Fruit fly (Drosophila melanogaster): Measurements from ENCODE around the gene CG9331.

The CG9331 gene

dm6 chr2L:20857791-20858190, 35.2 kb downstream of the CG9331 start, which contains the start of gene CG14400:
CG14400 (minus strand) TSS chr2L:20857891.
- TF ChIP-seq dac (GFP tag; optimal IDR thresholded peaks at IDR 0.05): no peak
- no peak for TF ChIP-seq CG34406 (GFP tag; optimal IDR thresholded peaks at IDR 0.05)
- no peak for TF ChIP-seq CG11762 (GFP tag; optimal IDR thresholded peaks at IDR 0.05; ENCODE audit: insufficient read depth)
- no peak for TF ChIP-seq Gug (GFP tag; IDR thresholded peaks at IDR 0.05)
- no peak for TF ChIP-seq CG15336 (GFP tag; IDR thresholded peaks at IDR 0.05)
- no peak for TF ChIP-seq CG10631 (GFP tag; optimal IDR thresholded peaks at IDR 0.05)
- TF ChIP-seq CG7368 (GFP tag; optimal IDR thresholded peaks at IDR 0.05): no peak
- TF ChIP-seq net (GFP tag; optimal IDR thresholded peaks at IDR 0.05): no peak
- TF ChIP-seq esn (GFP tag; optimal IDR thresholded peaks at IDR 0.05): no peak
- no peak for TF ChIP-seq salr (GFP tag; optimal IDR thresholded peaks at IDR 0.05)
- no peak for TF ChIP-seq cyc (GFP tag; optimal IDR thresholded peaks at IDR 0.05)
- no peak for TF ChIP-seq Ets96B (tag; optimal IDR thresholded peaks at IDR 0.05)
- TF ChIP-seq Eip75B (GFP tag; optimal IDR thresholded peaks at IDR 0.05): no peak
- no peak for TF ChIP-seq CG6854 (GFP tag; optimal IDR thresholded peaks at IDR 0.05)
- no peak for TF ChIP-seq Eip93F (GFP tag; optimal IDR thresholded peaks at IDR 0.05)
- TF ChIP-seq ss (GFP tag; optimal IDR thresholded peaks at IDR 0.05): no peak
- TF ChIP-seq achi (GFP tag; optimal IDR thresholded peaks at IDR 0.05): no peak
- no peak for TF ChIP-seq CG3919 (GFP tag; optimal IDR thresholded peaks at IDR 0.05)

dm6 chr2L:20858371-20859340, 36.0 kb downstream of the CG9331 start, which contains the start of gene bero:
bero (plus strand) TSS chr2L:20858695.
- TF ChIP-seq Hr39 (GFP tag; optimal IDR thresholded peaks at IDR 0.05) (no peak), CG6276 (GFP tag; optimal IDR thresholded peaks at IDR 0.05) (no peak), fkh (GFP tag; optimal IDR thresholded peaks at IDR 0.05) (peak; percentile 7), Smox (GFP tag; optimal IDR thresholded peaks at IDR 0.05) (no peak), dsx (GFP tag; optimal IDR thresholded peaks at IDR 0.05; ENCODE audit: poor library complexity, severe bottlenecking) (no peak), Eip78C (GFP tag) (peak; percentile 49), pdm3 (GFP tag; optimal IDR thresholded peaks at IDR 0.05) (no peak), Ets21C (GFP tag; optimal IDR thresholded peaks at IDR 0.05) (no peak), CG10669 (GFP tag; optimal IDR thresholded peaks at IDR 0.05) (no peak), achi (GFP tag; optimal IDR thresholded peaks at IDR 0.05) (no peak), Sox102F (GFP tag; optimal IDR thresholded peaks at IDR 0.05) (no peak)

dm6 chr2L:20864764-20865265, 42.2 kb downstream of the CG9331 start, which contains the start of gene CG9338:
CG9338 (plus strand) TSS chr2L:20865215.
- TF ChIP-seq Hr39 (GFP tag; optimal IDR thresholded peaks at IDR 0.05) (peak; percentile 80), CG31627 (GFP tag; optimal IDR thresholded peaks at IDR 0.05) (peak; percentile 80), Blimp-1 (GFP tag; optimal IDR thresholded peaks at IDR 0.05) (peak; percentile 83), CG8632 (GFP tag; optimal IDR thresholded peaks at IDR 0.05) (peak; percentile 62), vri (GFP tag; optimal IDR thresholded peaks at IDR 0.05) (peak; percentile 81), CG3919 (GFP tag; optimal IDR thresholded peaks at IDR 0.05) (peak; percentile 77), CG8119 (GFP tag; IDR thresholded peaks at IDR 0.05) (peak; percentile 78; the same call in 2 of the 3 replicates), eg (GFP tag; IDR thresholded peaks at IDR 0.05) (peak; percentile 90), Smox (GFP tag; optimal IDR thresholded peaks at IDR 0.05) (peak; percentile 81), Eip75B (GFP tag; optimal IDR thresholded peaks at IDR 0.05) (peak; percentile 80), dac (GFP tag; optimal IDR thresholded peaks at IDR 0.05) (peak; percentile 21), ss (GFP tag; optimal IDR thresholded peaks at IDR 0.05) (peak in 1 of 2 experiments; percentile 88), Hr38 (GFP tag; optimal IDR thresholded peaks at IDR 0.05) (no peak), net (GFP tag; optimal IDR thresholded peaks at IDR 0.05) (peak; percentile 76), svp (GFP tag) (peak; percentile 90), CG6854 (GFP tag; optimal IDR thresholded peaks at IDR 0.05) (no peak), CG1621 (tag; optimal IDR thresholded peaks at IDR 0.05) (no peak), CG10669 (GFP tag; optimal IDR thresholded peaks at IDR 0.05) (peak; percentile 85), Sox102F (GFP tag; optimal IDR thresholded peaks at IDR 0.05) (peak; percentile 85), Lpt (GFP tag; optimal IDR thresholded peaks at IDR 0.05) (peak; percentile 65), CG6276 (GFP tag; optimal IDR thresholded peaks at IDR 0.05) (peak; percentile 87), Ets96B (tag; optimal IDR thresholded peaks at IDR 0.05) (no peak), Sox15 (GFP tag; optimal IDR thresholded peaks at IDR 0.05) (peak; percentile 63), salr (GFP tag; optimal IDR thresholded peaks at IDR 0.05) (peak in 1 of 2 experiments; percentile 53), acj6 (GFP tag; optimal IDR thresholded peaks at IDR 0.05) (peak; percentile 62), CG10631 (GFP tag; optimal IDR thresholded peaks at IDR 0.05) (peak; percentile 51), CG11902 (GFP tag; optimal IDR thresholded peaks at IDR 0.05) (peak; percentile 64), fd59A (GFP tag; optimal IDR thresholded peaks at IDR 0.05) (no peak), dsx (GFP tag; optimal IDR thresholded peaks at IDR 0.05; ENCODE audit: poor library complexity, severe bottlenecking) (no peak), CG4318 (GFP tag; optimal IDR thresholded peaks at IDR 0.05) (peak; percentile 28)
